Worm (Caenorhabditis elegans) whole organism, young adult: ENCODE measurements around the gene mpk-2.

Experiments used
- C17E4.6 ChIP-seq: fragments of 200-800 bp; sonication (Bioruptor generic); IDR thresholded peaks from 2 replicates; pipeline ENCODE4 v1.3.6; 2022; ENCODE audit warnings: missing genetic modification reagents, missing genetic modification characterization, missing compliant biosample characterization
- F49E8.2 ChIP-seq: sonication (generic microtip); optimal IDR thresholded peaks from 3 replicates; lab custom pipeline; 2017; ENCODE audit warnings: missing genetic modification characterization, mild to moderate bottlenecking, missing compliant biosample characterization, antibody characterized with exemption, moderate library complexity; ENCODE audit not compliant: insufficient read depth
- ama-1 ChIP-seq, 3 experiments: fragments of 150-350 bp in 1 of 3; sonication (generic microtip) in 2 of 3; optimal IDR thresholded peaks; 2 replicates each; lab custom pipeline; 2014 to 2018; ENCODE audit warnings: missing biosample characterization in 2 of 3, missing genetic modification characterization in 2 of 3, missing genetic modification reagents in 2 of 3
- ceh-58 ChIP-seq: fragments of 200-800 bp; sonication (Bioruptor generic); IDR thresholded peaks from 2 replicates; pipeline ENCODE4 v1.3.6; 2022; ENCODE audit warnings: missing genetic modification characterization, missing compliant biosample characterization
- him-1 ChIP-seq: sonication (generic microtip); optimal IDR thresholded peaks from 2 replicates; lab custom pipeline; 2016; ENCODE audit warnings: missing genotype, missing genetic modification reagents, missing genetic modification characterization, missing compliant biosample characterization
- lin-35 ChIP-seq, 3 experiments: fragments of 150-350 bp in 2 of 3; sonication (generic microtip) in 1 of 3; optimal IDR thresholded peaks; 2 replicates each; lab custom pipeline; 2014 to 2018; ENCODE audit warnings: missing biosample characterization in 3 of 3, missing genetic modification characterization in 3 of 3, missing genetic modification reagents in 3 of 3
- lir-1 ChIP-seq: fragments of 200-800 bp; sonication (Bioruptor generic); conservative IDR thresholded peaks from 2 replicates; pipeline ENCODE4 v1.3.6; 2022; ENCODE audit warnings: missing genetic modification reagents, missing genetic modification characterization, missing compliant biosample characterization
- sea-2 ChIP-seq: fragments of 200-800 bp; sonication (Bioruptor generic); IDR thresholded peaks from 2 replicates; pipeline ENCODE4 v1.3.6; 2022; ENCODE audit warnings: missing genetic modification characterization, missing compliant biosample characterization
- tbp1 ChIP-seq: fragments of 200-800 bp; sonication (Bioruptor generic); optimal IDR thresholded peaks from 2 replicates; lab custom pipeline; 2018; ENCODE audit warnings: mild to moderate bottlenecking, missing genetic modification characterization, missing compliant biosample characterization
- unc-62 ChIP-seq: fragments of 150-350 bp; optimal IDR thresholded peaks from 2 replicates; lab custom pipeline; 2014; ENCODE audit warnings: missing biosample characterization, missing genetic modification reagents, missing genetic modification characterization

DNA sequence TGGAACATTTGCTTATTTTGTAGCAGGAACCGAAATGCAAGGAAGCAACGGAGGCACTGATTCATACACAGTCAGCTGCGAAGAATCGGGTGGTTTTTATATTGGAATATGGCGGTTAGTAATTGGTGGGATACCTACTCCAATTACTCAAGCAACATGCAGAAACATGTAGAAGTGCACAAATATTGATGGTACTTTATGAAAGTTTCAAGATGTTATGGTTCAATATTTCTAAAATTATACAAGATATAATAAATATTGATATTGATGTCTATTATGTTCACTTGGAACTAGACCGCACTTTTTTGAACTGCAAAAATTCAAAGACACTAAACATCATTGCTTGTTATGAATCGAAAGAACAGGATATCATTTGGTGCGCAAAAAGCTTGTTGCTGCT is 10.0 kb upstream of the mpk-2 start, which contains the start of gene C04G6.13:
- no peak for TF ChIP-seq tbp1 (GFP tag; lab: Kevin White, UChicago)
- no peak for TF ChIP-seq him-1 (tag; lab: Kevin White, UChicago)
- no peak for TF ChIP-seq lir-1 (GFP tag; lab: Robert Waterston, UW)
- TF ChIP-seq ceh-58 (GFP tag; lab: Robert Waterston, UW) = no peak
- TF ChIP-seq F49E8.2 (tag; lab: Kevin White, UChicago) = no peak
- TF ChIP-seq ama-1 (optimal IDR thresholded peaks at IDR 0.05; lab: Kevin White, UChicago) = no peak
- TF ChIP-seq ama-1 (GFP tag; optimal IDR thresholded peaks at IDR 0.05; lab: Kevin White, UChicago) = no peak
- no peak for TF ChIP-seq C17E4.6 (GFP tag; lab: Robert Waterston, UW)
- TF ChIP-seq sea-2 = no peak
- TF ChIP-seq lin-35 (GFP tag; optimal IDR thresholded peaks at IDR 0.05; lab: Kevin White, UChicago) = no peak
- no peak for TF ChIP-seq unc-62 (GFP tag; lab: Kevin White, UChicago)
